Worm (Caenorhabditis elegans) whole organism, L3 larva: ENCODE measurements around the gene F47E1.20.
A peak's percentile ranks its signal among the peaks of the same experiment; 100 is the strongest.

Source experiments
- ZK546.5 ChIP-seq: sonication (generic microtip); optimal IDR thresholded peaks from 2 replicates; lab custom pipeline; 2017; ENCODE audit warnings: missing biosample characterization, missing genetic modification characterization
- egl-27 ChIP-seq: sonication (generic microtip); optimal IDR thresholded peaks from 4 replicates; lab custom pipeline; 2017; ENCODE audit warnings: missing biosample characterization, missing genetic modification reagents, missing genetic modification characterization
- elt-3 ChIP-seq, 3 experiments: fragments of 150-350 bp in 1 of 3; sonication (generic microtip) in 2 of 3; optimal IDR thresholded peaks; 2 replicates in 2 of 3; 4 replicates in 1 of 3; lab custom pipeline; 2014 to 2017; ENCODE audit warnings: missing biosample characterization in 3 of 3, missing genetic modification characterization in 3 of 3
- fkh-10 ChIP-seq: sonication (generic microtip); optimal IDR thresholded peaks from 2 replicates; lab custom pipeline; 2017; ENCODE audit warnings: missing biosample characterization, missing genetic modification reagents, missing genetic modification characterization
- fos-1 ChIP-seq: fragments of 150-350 bp; optimal IDR thresholded peaks from 2 replicates; lab custom pipeline; 2014; ENCODE audit warnings: missing biosample characterization, missing genetic modification characterization
- lin-39 ChIP-seq: fragments of 150-350 bp; optimal IDR thresholded peaks from 2 replicates; lab custom pipeline; 2018; ENCODE audit warnings: missing biosample characterization, missing genetic modification reagents, missing genetic modification characterization
- lsy-12 ChIP-seq: sonication (generic microtip); optimal IDR thresholded peaks from 2 replicates; lab custom pipeline; 2016; ENCODE audit warnings: mild to moderate bottlenecking, missing genetic modification characterization, missing compliant biosample characterization
- nhr-77 ChIP-seq: fragments of 150-350 bp; optimal IDR thresholded peaks from 2 replicates; lab custom pipeline; 2014; ENCODE audit warnings: missing biosample characterization, missing genetic modification characterization
- pha-4 ChIP-seq: fragments of 150-350 bp; optimal IDR thresholded peaks from 2 replicates; lab custom pipeline; 2014; ENCODE audit warnings: missing biosample characterization, missing genetic modification reagents, missing genetic modification characterization
- tbx-2 ChIP-seq: sonication (generic microtip); optimal IDR thresholded peaks from 2 replicates; lab custom pipeline; 2016; ENCODE audit warnings: mild to moderate bottlenecking, missing genetic modification characterization, missing compliant biosample characterization
- unc-62 ChIP-seq: fragments of 150-350 bp; sonication (generic microtip); optimal IDR thresholded peaks from 4 replicates; lab custom pipeline; 2014; ENCODE audit warnings: missing biosample characterization, missing genetic modification reagents, missing genetic modification characterization
- zag-1 ChIP-seq: fragments of 150-350 bp; optimal IDR thresholded peaks from 2 replicates; lab custom pipeline; 2014; ENCODE audit warnings: missing biosample characterization, missing genetic modification characterization

DNA sequence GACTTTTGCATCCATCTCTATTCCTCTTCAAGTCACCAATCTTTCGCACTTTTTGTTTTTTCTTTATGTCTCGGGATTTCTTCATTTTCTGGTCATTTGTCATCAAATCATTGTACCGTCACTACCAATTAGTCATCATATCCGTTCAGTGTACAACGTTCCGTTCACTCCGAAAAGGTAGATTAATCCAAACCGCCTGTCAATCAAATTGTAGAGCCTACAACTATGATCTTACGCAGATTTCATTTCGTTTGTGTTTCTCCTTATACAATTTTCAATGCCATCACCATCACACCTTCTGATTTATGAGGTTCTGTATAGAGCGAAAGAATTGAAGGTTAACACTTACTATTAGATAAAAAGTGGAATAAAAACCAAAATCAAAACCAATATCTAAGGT, 37.1 kb downstream of the F47E1.20 start:
- TF ChIP-seq nhr-77 (tag; lab: Kevin White, UChicago): no peak
- peak; percentile 32 for TF ChIP-seq unc-62 (GFP tag; lab: Kevin White, UChicago)
- TF ChIP-seq ZK546.5 (tag; lab: Kevin White, UChicago): no peak
- no peak for TF ChIP-seq egl-27 (tag; lab: Kevin White, UChicago)
- no peak for TF ChIP-seq tbx-2 (tag; lab: Kevin White, UChicago)
- no peak for TF ChIP-seq fos-1 (tag; lab: Kevin White, UChicago)
- no peak for TF ChIP-seq elt-3 (tag; optimal IDR thresholded peaks at IDR 0.05; lab: Kevin White, UChicago)
- TF ChIP-seq fkh-10 (GFP tag; lab: Kevin White, UChicago): no peak
- TF ChIP-seq lin-39 (tag; lab: Kevin White, UChicago): no peak
- TF ChIP-seq zag-1 (tag; lab: Kevin White, UChicago): no peak
- no peak for TF ChIP-seq pha-4 (tag; lab: Kevin White, UChicago)
- TF ChIP-seq lsy-12 (tag; lab: Kevin White, UChicago): no peak
